Fruit fly (Drosophila melanogaster): ENCODE data around the gene Zcchc7.

Zcchc7 gene

dm6 chr3L:16853533-16854386, 8.6 kb downstream of the Zcchc7 start, which contains the start of gene sina (continued):
- TF ChIP-seq CG18262 (tag; optimal IDR thresholded peaks at IDR 0.05) (peak; percentile 19), ase (GFP tag; IDR thresholded peaks at IDR 0.05) (no peak), ftz-f1 (GFP tag; optimal IDR thresholded peaks at IDR 0.05) (peak; percentile 25), CG14050 (GFP tag; IDR thresholded peaks at IDR 0.05) (no peak), CG6272 (GFP tag; IDR thresholded peaks at IDR 0.05) (peak; percentile 16; the same call in 1 of the 2 replicates), HLH4C (GFP tag; IDR thresholded peaks at IDR 0.05; ENCODE audit: partially characterized antibody) (peak; percentile 91), CG15601 (tag; optimal IDR thresholded peaks at IDR 0.05) (peak; percentile 22), CG18764 (GFP tag; optimal IDR thresholded peaks at IDR 0.05) (no peak), ato (GFP tag; IDR thresholded peaks at IDR 0.05; ENCODE audit: partially characterized antibody) (peak; percentile 90), CG13775 (GFP tag; optimal IDR thresholded peaks at IDR 0.05) (no peak), CG17385 (GFP tag; optimal IDR thresholded peaks at IDR 0.05) (no peak), ab (GFP tag; optimal IDR thresholded peaks at IDR 0.05) (no peak), CG6791 (GFP tag; IDR thresholded peaks at IDR 0.05; ENCODE audit: partially characterized antibody) (peak; percentile 90), CG10565 (GFP tag; optimal IDR thresholded peaks at IDR 0.05) (no peak), az2 (GFP tag; optimal IDR thresholded peaks at IDR 0.05) (no peak), Dad (GFP tag; optimal IDR thresholded peaks at IDR 0.05) (no peak), CrebB (tag; optimal IDR thresholded peaks at IDR 0.05) (no peak), ssp (GFP tag; IDR thresholded peaks at IDR 0.05) (0 out of 2 replicates have a peak, but pooled peaks have one; percentile 26), vnd (GFP tag; IDR thresholded peaks at IDR 0.05; ENCODE audit: partially characterized antibody) (peak; percentile 64), zf30C (GFP tag; optimal IDR thresholded peaks at IDR 0.05) (no peak), CG17361 (GFP tag; IDR thresholded peaks at IDR 0.05) (no peak; the same call in 2 of the 3 replicates), CG31441 (GFP tag; IDR thresholded peaks at IDR 0.05) (peak; percentile 25; the same call in 1 of the 2 replicates), Kr (GFP tag; optimal IDR thresholded peaks at IDR 0.05) (no peak), Atf6 (GFP tag; IDR thresholded peaks at IDR 0.05) (no peak), Ravus (GFP tag; IDR thresholded peaks at IDR 0.05) (no peak), CG33213 (GFP tag; optimal IDR thresholded peaks at IDR 0.05) (peak; percentile 61), CG3847 (GFP tag; IDR thresholded peaks at IDR 0.05) (peak; percentile 20; the same call in 1 of the 2 replicates), pros (GFP tag; optimal IDR thresholded peaks at IDR 0.05) (no peak), CG8924 (tag; optimal IDR thresholded peaks at IDR 0.05) (peak; percentile 65), Dp (GFP tag; optimal IDR thresholded peaks at IDR 0.05) (peak; percentile 80), CG5180 (GFP tag; optimal IDR thresholded peaks at IDR 0.05) (no peak), kay (GFP tag; optimal IDR thresholded peaks at IDR 0.05) (no peak), CG8089 (GFP tag; optimal IDR thresholded peaks at IDR 0.05) (no peak), zen2 (GFP tag; IDR thresholded peaks at IDR 0.05; ENCODE audit: partially characterized antibody) (peak; percentile 5; the same call in 1 of the 3 replicates), CG16863 (GFP tag; optimal IDR thresholded peaks at IDR 0.05) (no peak), BtbVII (GFP tag; optimal IDR thresholded peaks at IDR 0.05) (peak; percentile 27), CG17829 (tag; optimal IDR thresholded peaks at IDR 0.05) (peak; percentile 72), sd (tag; optimal IDR thresholded peaks at IDR 0.05) (no peak), CG12236 (GFP tag; optimal IDR thresholded peaks at IDR 0.05) (no peak), gem (tag; optimal IDR thresholded peaks at IDR 0.05) (peak; percentile 39), Nf-YC (tag; optimal IDR thresholded peaks at IDR 0.05) (peak; percentile 56), CG12299 (tag; optimal IDR thresholded peaks at IDR 0.05) (peak; percentile 1), maf-S (GFP tag; optimal IDR thresholded peaks at IDR 0.05) (no peak), Chrac-16 (GFP tag; optimal IDR thresholded peaks at IDR 0.05) (no peak), HLHmδ (GFP tag; optimal IDR thresholded peaks at IDR 0.05) (peak; percentile 31), sim (GFP tag; IDR thresholded peaks at IDR 0.05) (no peak), hkb (optimal IDR thresholded peaks at IDR 0.05) (no peak), hkb (GFP tag; IDR thresholded peaks at IDR 0.05) (no peak), Eip74EF (GFP tag; optimal IDR thresholded peaks at IDR 0.05) (peak in 1 of 2 experiments; percentile 6)

All from whole organism, embryonic.